Fruit fly (Drosophila melanogaster): ENCODE results near the gene Meltrin.

Gene Meltrin

dm6 chr3R:14696949-14697513 lies at the start of gene Meltrin (continued):
- no peak for TF ChIP-seq fu2 (GFP tag; optimal IDR thresholded peaks at IDR 0.05)
- TF ChIP-seq CG17186 (GFP tag; optimal IDR thresholded peaks at IDR 0.05), result peak; percentile 19
- TF ChIP-seq disco-r (GFP tag; optimal IDR thresholded peaks at IDR 0.05), result peak; percentile 33
- TF ChIP-seq E2f2 (GFP tag; IDR thresholded peaks at IDR 0.05), result no peak
- peak; percentile 54 for TF ChIP-seq PHDP (tag; optimal IDR thresholded peaks at IDR 0.05)
- no peak for TF ChIP-seq corto (GFP tag; optimal IDR thresholded peaks at IDR 0.05)
- peak; percentile 71 for TF ChIP-seq CG11398 (GFP tag; optimal IDR thresholded peaks at IDR 0.05)
- TF ChIP-seq D (optimal IDR thresholded peaks at IDR 0.05), result no peak
- TF ChIP-seq D (GFP tag; optimal IDR thresholded peaks at IDR 0.05), result peak; percentile 11
- TF ChIP-seq CG4404 (GFP tag; IDR thresholded peaks at IDR 0.05), result no peak
- peak; percentile 94 for TF ChIP-seq Med (GFP tag)
- no peak for TF ChIP-seq CG14441 (GFP tag; IDR thresholded peaks at IDR 0.05)
- TF ChIP-seq CG4424 (GFP tag; optimal IDR thresholded peaks at IDR 0.05), result peak; percentile 32
- TF ChIP-seq CG8290 (GFP tag; optimal IDR thresholded peaks at IDR 0.05), result peak; percentile 79
- TF ChIP-seq CG8290 (tag; optimal IDR thresholded peaks at IDR 0.05), result peak; percentile 60 to 91
- TF ChIP-seq MTF-1 (GFP tag; optimal IDR thresholded peaks at IDR 0.05; ENCODE audit: borderline replicate concordance), result peak; percentile 79
- peak; percentile 46 for TF ChIP-seq pfk (GFP tag; optimal IDR thresholded peaks at IDR 0.05)
- TF ChIP-seq CG6689 (GFP tag; IDR thresholded peaks at IDR 0.05), result no peak
- peak; percentile 99 for TF ChIP-seq pzg (GFP tag; optimal IDR thresholded peaks at IDR 0.05)
- TF ChIP-seq CG4707 (GFP tag; optimal IDR thresholded peaks at IDR 0.05), result peak; percentile 50
- peak; percentile 38 for TF ChIP-seq exex (tag; optimal IDR thresholded peaks at IDR 0.05)
- TF ChIP-seq ems (GFP tag; optimal IDR thresholded peaks at IDR 0.05), result peak; percentile 69
- TF ChIP-seq nau (GFP tag; optimal IDR thresholded peaks at IDR 0.05), result peak; percentile 3
- TF ChIP-seq slbo (GFP tag; IDR thresholded peaks at IDR 0.05), result no peak
- TF ChIP-seq CG15011 (GFP tag; optimal IDR thresholded peaks at IDR 0.05), result no peak
- TF ChIP-seq maf-S (GFP tag; optimal IDR thresholded peaks at IDR 0.05), result no peak
- TF ChIP-seq gro (GFP tag; optimal IDR thresholded peaks at IDR 0.05), result peak; percentile 87
- TF ChIP-seq cg (GFP tag; optimal IDR thresholded peaks at IDR 0.05), result peak; percentile 97
- TF ChIP-seq CG13287 (GFP tag; IDR thresholded peaks at IDR 0.05; ENCODE audit: partially characterized antibody), result no peak
- TF ChIP-seq Mad (GFP tag; optimal IDR thresholded peaks at IDR 0.05), result peak; percentile 62
- TF ChIP-seq HLHmδ (GFP tag; optimal IDR thresholded peaks at IDR 0.05), result peak; percentile 93
- TF ChIP-seq hbn (GFP tag; IDR thresholded peaks at IDR 0.05; ENCODE audit: partially characterized antibody), result no peak
- peak; percentile 19 for TF ChIP-seq Antp (GFP tag; optimal IDR thresholded peaks at IDR 0.05)
- peak; percentile 81 for TF ChIP-seq CG3163 (GFP tag; optimal IDR thresholded peaks at IDR 0.05)
- TF ChIP-seq CG6175 (GFP tag; IDR thresholded peaks at IDR 0.05), result no peak
- TF ChIP-seq Dip3 (GFP tag; optimal IDR thresholded peaks at IDR 0.05), result no peak
- TF ChIP-seq CG11456 (GFP tag; IDR thresholded peaks at IDR 0.05), result no peak
- TF ChIP-seq NfI (GFP tag; optimal IDR thresholded peaks at IDR 0.05), result peak; percentile 56
- TF ChIP-seq lab (GFP tag; optimal IDR thresholded peaks at IDR 0.05), result peak; percentile 83
- TF ChIP-seq tx (GFP tag; optimal IDR thresholded peaks at IDR 0.05), result no peak
- peak; percentile 47 for TF ChIP-seq CG1647 (GFP tag; optimal IDR thresholded peaks at IDR 0.05)
- no peak for TF ChIP-seq CG6791 (GFP tag; IDR thresholded peaks at IDR 0.05; ENCODE audit: partially characterized antibody)
- peak; percentile 83 for TF ChIP-seq CG13894 (tag; optimal IDR thresholded peaks at IDR 0.05)
- no peak for TF ChIP-seq dan (GFP tag; IDR thresholded peaks at IDR 0.05)
- TF ChIP-seq CG42726 (GFP tag; IDR thresholded peaks at IDR 0.05; ENCODE audit: partially characterized antibody), result no peak
- TF ChIP-seq CG12744 (GFP tag; optimal IDR thresholded peaks at IDR 0.05), result peak; percentile 13
- TF ChIP-seq CG3838 (GFP tag; optimal IDR thresholded peaks at IDR 0.05), result peak; percentile 73
- TF ChIP-seq CG14050 (GFP tag; IDR thresholded peaks at IDR 0.05), result no peak
- TF ChIP-seq CG1602 (GFP tag; optimal IDR thresholded peaks at IDR 0.05), result no peak
- no peak for TF ChIP-seq CG2199 (GFP tag; IDR thresholded peaks at IDR 0.05)
- no peak for TF ChIP-seq chm (GFP tag; IDR thresholded peaks at IDR 0.05)

All from whole organism, embryonic.